Worm (Caenorhabditis elegans): ENCODE results near the gene T25D3.3.

ce11 chrII:135166-135565 lies 17.2 kb upstream of the T25D3.3 start, which contains the start of gene K10B4.1:
- TF ChIP-seq dve-1 (tag; optimal IDR thresholded peaks at IDR 0.05; ENCODE audit: insufficient read depth) (no peak), nhr-237 (tag; optimal IDR thresholded peaks at IDR 0.05) (no peak), jun-1 (tag; optimal IDR thresholded peaks at IDR 0.05) (no peak), lin-13 (GFP tag; optimal IDR thresholded peaks at IDR 0.05) (no peak), pha-4 (GFP tag; IDR thresholded peaks at IDR 0.05) (no peak), pha-4 (tag; optimal IDR thresholded peaks at IDR 0.05) (no peak), zag-1 (tag; optimal IDR thresholded peaks at IDR 0.05) (no peak), unc-62 (GFP tag; optimal IDR thresholded peaks at IDR 0.05 in 1 of 2) (no peak), unc-62 (tag; optimal IDR thresholded peaks at IDR 0.05) (no peak), nhr-76 (tag; optimal IDR thresholded peaks at IDR 0.05) (no peak)

Data from whole organism, L4 larva.